Worm (Caenorhabditis elegans) whole organism, L4 larva: Measurements from ENCODE around the gene npr-13.
"Not testable (repeated sequence)": the region's sequence is repeated elsewhere in the genome, so short reads cannot be mapped to it uniquely, and the experiment has no call there.

Source experiments
- ceh-82 ChIP-seq: sonication (generic microtip); optimal IDR thresholded peaks from 2 replicates; lab custom pipeline; 2017; ENCODE audit warnings: missing biosample characterization, missing genetic modification characterization
- ctbp-1 ChIP-seq: fragments of 200-800 bp; sonication (Bioruptor generic); IDR thresholded peaks from 2 replicates; pipeline ENCODE4 v1.3.6; 2022; ENCODE audit warnings: missing genetic modification reagents, missing genetic modification characterization, missing compliant biosample characterization
- daf-12 ChIP-seq: fragments of 150-350 bp; optimal IDR thresholded peaks from 2 replicates; lab custom pipeline; 2014; ENCODE audit warnings: missing biosample characterization, missing genetic modification reagents, missing genetic modification characterization
- hlh-30 ChIP-seq: sonication (generic microtip); optimal IDR thresholded peaks from 2 replicates; lab custom pipeline; 2017; ENCODE audit warnings: antibody characterized with exemption, mild to moderate bottlenecking, missing genetic modification characterization, missing compliant biosample characterization; ENCODE audit not compliant: insufficient read depth
- hmg-1.1 ChIP-seq: fragments of 200-800 bp; sonication (Bioruptor generic); IDR thresholded peaks from 2 replicates; pipeline ENCODE4 v1.3.6; 2022; ENCODE audit warnings: missing genetic modification reagents, missing genetic modification characterization, missing compliant biosample characterization
- jun-1 ChIP-seq: fragments of 150-350 bp; optimal IDR thresholded peaks from 2 replicates; lab custom pipeline; 2014; ENCODE audit warnings: missing biosample characterization, missing genetic modification reagents, missing genetic modification characterization
- mdl-1 ChIP-seq, 2 experiments: fragments of 150-350 bp in 1 of 2; sonication (generic microtip) in 1 of 2; optimal IDR thresholded peaks; 2 replicates each; lab custom pipeline; 2014 to 2017; ENCODE audit warnings: missing biosample characterization in 2 of 2, missing genetic modification characterization in 2 of 2
- nhr-25 ChIP-seq: sonication (generic microtip); optimal IDR thresholded peaks from 2 replicates; lab custom pipeline; 2017; ENCODE audit warnings: missing genetic modification characterization, mild to moderate bottlenecking, missing compliant biosample characterization, antibody characterized with exemption, moderate library complexity, borderline replicate concordance; ENCODE audit not compliant: insufficient read depth
- nhr-28 ChIP-seq: fragments of 150-350 bp; optimal IDR thresholded peaks from 2 replicates; lab custom pipeline; 2014; ENCODE audit warnings: missing biosample characterization, missing genetic modification characterization
- pha-4 ChIP-seq, 2 experiments: fragments of 150-350 bp in 1 of 2; fragments of 200-800 bp in 1 of 2; sonication (Bioruptor generic) in 1 of 2; IDR thresholded peaks in 1 of 2; optimal IDR thresholded peaks in 1 of 2; 2 replicates each; pipeline versions ENCODE4 v1.3.6 to Lab custom; 2014 to 2022; ENCODE audit warnings: missing genetic modification characterization in 2 of 2, missing genetic modification reagents in 2 of 2, missing biosample characterization in 1 of 2, missing compliant biosample characterization in 1 of 2
- unc-62 ChIP-seq, 3 experiments: fragments of 150-350 bp in 1 of 3; sonication (generic microtip); optimal IDR thresholded peaks in 2 of 3; peaks in 1 of 3; 1 replicate in 1 of 3; 2 replicates in 2 of 3; lab custom pipeline; 2014 to 2017; ENCODE audit warnings: missing biosample characterization in 3 of 3, missing genetic modification characterization in 3 of 3, missing genetic modification reagents in 3 of 3, missing genotype in 1 of 3

ce11 chrV:14876724-14877123 is 18.3 kb upstream of the npr-13 start, which contains the start of gene ZC412.10:
- TF ChIP-seq nhr-25 (tag; lab: Kevin White, UChicago); nhr-28 (tag; lab: Kevin White, UChicago); ceh-82 (tag; lab: Kevin White, UChicago); daf-12 (tag; lab: Kevin White, UChicago); ctbp-1 (GFP tag; lab: Robert Waterston, UW); unc-62 (GFP tag; optimal IDR thresholded peaks at IDR 0.05 in 1 of 2; lab: Kevin White, UChicago); unc-62 (tag; optimal IDR thresholded peaks at IDR 0.05; lab: Kevin White, UChicago); hmg-1.1 (GFP tag; lab: Robert Waterston, UW); jun-1 (tag; lab: Kevin White, UChicago); mdl-1 (tag; optimal IDR thresholded peaks at IDR 0.05; lab: Kevin White, UChicago); pha-4 (GFP tag; IDR thresholded peaks at IDR 0.05; lab: Robert Waterston, UW); pha-4 (tag; optimal IDR thresholded peaks at IDR 0.05; lab: Kevin White, UChicago); hlh-30 (tag; lab: Kevin White, UChicago): not testable (repeated sequence)
